Fruit fly (Drosophila melanogaster): Measurements from ENCODE around the gene br.

br gene

DNA sequence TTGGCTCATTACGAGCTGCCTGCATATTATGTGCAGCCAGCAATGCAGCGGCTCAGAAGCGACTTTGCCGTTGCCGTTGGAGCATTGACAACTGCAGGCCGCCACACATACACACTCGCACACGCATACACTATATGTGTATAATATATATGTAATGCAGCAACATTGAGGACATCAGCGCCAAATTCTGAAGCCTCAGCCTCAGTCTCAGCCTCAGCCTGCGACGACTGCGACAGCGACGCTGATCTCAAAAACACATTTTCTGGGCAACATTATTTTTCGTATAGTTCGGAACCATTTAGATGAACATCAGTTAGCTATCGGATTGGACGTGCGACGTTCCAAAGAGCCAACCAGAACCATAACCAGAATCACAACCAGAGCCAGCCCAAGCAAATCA is at the start of gene br:
Gene br (plus strand): TSS at position 301 of the 400 bp plus-strand sequence.
- TF ChIP-seq noc (tag; optimal IDR thresholded peaks at IDR 0.05) = no peak

DNA sequence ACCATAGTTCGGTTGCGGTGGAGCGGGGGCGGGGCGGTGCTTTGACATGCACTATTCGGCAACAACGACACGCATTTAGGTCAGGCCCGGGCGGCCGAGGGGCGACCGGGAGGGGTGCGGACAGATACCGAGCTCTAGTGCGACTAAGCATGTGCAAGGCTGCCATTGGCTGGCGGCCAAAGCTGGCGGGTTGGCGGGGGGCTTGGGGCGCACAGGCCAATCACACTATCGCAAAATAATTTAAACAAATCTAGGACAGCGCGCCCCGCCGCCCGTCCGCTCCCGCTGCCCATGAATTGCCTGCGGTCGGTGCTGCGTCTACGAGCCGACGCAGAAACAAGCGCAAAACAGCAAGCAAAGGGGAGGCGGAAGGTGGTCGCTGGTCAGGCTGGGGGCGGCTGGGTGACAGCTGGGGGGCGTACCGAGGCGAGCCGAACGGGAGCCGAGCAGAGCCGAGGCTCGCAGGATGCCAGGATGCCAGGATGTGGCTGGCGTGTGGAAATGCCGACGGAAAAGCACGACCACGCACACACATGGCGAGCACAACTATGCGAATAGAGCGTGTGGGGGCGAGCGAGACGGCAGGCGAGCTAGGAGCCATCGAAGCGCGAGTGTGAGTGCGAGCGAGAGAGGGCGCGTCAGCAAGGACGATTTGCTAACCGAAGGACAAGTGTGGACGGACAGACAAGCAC is 39.6 kb upstream of the br start:
- TF ChIP-seq noc (tag; optimal IDR thresholded peaks at IDR 0.05) = no peak

DNA sequence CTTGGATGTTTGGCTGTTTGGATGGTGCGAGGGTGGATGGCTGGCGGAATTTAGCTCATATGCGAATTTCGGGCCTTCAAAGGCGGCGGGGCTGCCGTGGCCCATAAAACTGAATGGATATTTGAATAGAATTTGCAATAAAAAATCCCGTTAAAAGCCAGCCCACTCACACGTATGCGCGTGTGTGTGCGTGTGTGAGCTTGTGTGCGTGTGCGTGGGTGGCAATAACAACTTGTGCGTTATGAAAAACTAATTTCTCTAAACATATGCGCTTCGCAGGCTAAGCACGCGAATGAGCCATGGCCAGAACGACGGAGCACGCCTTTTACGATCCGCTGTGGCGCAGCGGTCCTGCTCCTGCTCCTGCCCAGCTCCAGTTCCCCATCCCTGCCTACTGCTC is 36.3 kb upstream of the br start:
- no peak for TF ChIP-seq noc (tag; optimal IDR thresholded peaks at IDR 0.05)

DNA sequence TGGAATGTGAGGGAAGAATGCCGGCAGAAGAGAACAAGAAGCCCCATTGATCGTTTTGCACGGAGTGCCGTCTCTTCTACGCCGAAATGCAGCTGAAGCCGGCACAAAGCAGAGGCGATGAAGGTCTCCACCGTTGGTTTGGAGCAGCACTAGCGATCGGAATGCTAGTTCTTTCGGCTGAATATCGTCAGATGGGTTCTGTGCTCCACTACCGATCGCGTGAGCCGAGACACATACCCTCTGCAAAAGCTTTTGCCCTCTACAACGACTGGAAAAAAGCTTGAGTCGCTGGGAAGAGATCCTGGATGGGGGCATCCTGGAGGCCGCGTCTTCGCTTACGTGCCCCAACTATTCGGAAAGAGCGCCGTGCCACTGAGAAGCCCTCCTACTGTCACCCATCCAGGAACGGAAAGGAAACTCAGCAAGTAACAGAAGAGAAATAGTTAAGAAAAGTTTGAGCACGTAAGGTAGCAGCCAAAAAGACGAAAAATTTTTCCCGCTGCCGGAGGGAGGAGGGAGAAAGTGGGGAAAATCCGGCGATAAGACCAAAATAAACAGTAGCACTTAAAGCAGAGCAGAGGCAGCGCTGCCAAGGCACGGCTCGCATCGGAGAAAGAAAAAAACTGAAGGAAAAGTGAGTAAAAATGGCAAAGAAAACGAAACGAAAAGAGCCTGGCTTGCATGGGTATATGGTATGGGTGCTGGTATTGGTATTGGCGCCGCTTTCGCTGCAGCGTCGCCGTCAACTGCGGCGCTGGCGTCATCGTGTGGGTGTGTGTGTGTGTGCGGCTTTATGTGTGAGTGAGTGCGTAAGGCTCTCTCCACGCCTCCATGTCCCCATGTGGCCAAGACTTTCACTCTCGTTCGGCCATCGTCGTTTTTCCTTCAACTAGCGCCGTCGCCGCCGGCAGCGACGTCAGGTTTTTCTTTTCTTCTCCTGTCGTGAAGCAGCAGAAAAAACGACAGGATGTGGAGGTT is 14.6 kb upstream of the br start:
- TF ChIP-seq noc (tag; optimal IDR thresholded peaks at IDR 0.05) = no peak

DNA sequence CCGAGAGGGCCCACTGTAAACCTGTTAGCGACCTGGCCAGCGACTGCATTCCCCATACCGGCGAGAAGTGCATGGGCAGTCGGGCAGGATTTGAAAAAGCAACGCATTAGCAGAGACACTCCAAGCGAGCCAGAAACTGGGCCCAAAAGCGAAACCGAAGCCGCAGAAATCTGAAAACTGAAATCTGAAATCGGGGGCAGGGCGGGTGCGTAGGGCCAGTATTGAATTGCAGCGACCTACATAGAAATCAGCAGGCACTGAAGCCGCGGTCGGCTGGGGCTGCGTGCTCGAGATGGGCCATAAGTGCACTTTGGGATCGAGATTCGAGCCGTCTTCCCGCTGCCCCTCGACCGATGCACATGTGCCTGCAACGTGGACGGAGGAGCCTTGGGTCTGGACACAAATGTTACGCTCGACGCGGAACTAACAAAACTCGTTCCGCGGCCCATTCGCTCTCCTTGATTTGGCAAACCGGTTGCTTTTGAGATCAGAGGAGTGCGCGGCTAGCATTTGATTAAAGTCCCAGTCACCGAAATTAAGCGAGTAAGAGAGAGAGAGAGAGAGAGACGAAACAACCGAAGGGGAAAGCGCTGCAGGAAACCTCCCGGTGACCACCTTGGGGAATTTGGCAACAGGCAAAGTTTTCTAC is 12.7 kb upstream of the br start:
- TF ChIP-seq noc (tag; optimal IDR thresholded peaks at IDR 0.05) = no peak

DNA sequence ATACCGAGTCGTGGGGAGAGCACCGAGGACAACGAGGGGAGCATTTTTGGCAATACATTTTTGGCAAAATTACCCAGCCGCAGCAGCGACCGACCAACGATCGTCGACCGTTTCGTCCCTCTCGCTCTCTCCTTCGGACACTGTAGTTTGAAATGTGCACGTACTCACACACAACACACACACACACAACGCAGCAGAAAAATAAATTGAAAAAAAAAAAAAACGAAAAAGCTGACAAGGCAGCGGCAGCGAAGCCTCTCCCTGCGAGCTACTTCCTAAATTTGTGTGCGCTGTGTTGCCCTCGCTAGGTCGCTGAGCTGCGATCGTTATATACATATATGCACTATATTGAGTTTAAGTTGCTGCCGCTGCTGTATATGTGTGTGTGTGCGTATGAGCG is 9.0 kb upstream of the br start:
- TF ChIP-seq noc (tag; optimal IDR thresholded peaks at IDR 0.05) = no peak

DNA sequence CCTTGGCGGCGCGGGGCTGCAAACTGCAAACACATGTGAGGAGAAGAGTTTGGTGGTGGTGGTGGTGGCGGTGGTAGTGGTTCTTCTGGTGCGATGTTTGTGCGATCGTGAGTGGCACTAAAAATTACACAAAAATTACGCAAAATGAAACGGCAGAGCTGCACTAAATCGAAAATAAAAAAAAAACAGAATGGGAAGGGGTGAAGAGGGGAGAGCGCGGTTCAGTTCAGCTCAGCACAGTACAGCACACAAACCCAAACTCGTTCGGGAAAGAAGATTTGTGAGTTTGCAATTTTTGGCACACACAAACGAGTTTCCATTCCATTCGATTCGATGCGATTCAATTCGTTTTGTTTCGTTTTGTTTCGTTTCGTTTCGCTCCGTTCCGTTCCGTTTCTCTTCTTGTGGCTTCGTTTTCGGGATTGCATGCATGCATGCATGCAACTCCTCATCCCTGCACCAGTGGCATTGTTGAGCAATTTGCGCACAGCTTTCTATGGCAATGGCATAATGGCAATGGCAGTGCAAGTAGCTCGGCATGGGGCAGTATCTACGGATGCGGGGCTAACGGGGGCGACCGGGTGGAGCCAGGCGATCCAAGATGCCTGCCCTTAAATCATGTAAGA is 8.3 kb upstream of the br start:
- TF ChIP-seq noc (tag; optimal IDR thresholded peaks at IDR 0.05) = no peak

DNA sequence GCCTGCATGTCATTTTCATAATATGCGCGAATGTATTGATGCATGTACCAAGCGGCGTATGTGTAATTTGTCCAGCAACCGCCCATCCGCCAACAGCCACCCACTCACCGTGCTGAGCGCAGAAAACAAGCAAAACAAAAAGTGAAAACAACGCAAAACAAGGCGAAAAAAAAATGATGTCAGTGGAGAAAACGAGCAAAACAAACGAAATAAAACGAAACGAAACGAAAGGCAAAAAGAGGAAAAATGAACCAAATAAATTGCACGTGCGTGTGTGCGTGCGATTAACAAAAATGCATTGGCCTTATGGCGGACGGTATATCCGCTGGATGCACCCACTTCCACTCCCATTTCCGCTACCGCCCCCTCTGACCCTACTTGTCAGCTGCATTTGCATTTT is 4.6 kb upstream of the br start:
- TF ChIP-seq noc (tag; optimal IDR thresholded peaks at IDR 0.05) = no peak

DNA sequence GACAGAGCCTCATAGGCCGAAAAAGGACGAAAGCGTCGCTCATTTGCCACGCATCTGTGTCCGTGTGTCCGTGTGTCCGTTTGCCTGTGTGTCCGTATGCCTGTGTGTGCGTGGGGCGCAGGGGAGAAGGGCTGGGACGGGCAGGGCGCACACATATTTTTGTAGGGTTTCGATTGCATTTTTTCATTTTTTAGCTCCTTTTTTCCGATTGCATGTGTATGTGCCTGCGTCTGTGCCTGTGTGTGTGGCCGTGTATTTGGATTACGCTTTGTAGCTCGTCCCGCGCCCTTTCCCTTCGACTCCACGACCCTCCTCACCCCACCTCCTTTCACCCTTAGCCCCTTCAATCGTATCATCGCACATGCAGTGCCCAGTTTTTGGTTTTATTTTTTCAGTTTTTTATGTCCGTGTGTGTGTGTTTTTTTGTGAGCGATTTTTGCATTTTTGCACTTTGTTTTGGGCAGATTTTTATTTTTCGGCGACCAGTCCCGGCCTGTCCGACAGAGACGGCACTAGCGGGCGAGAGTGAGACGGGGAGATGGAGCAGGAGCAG is 755 bp upstream of the br start:
- no peak for TF ChIP-seq noc (tag; optimal IDR thresholded peaks at IDR 0.05)

DNA sequence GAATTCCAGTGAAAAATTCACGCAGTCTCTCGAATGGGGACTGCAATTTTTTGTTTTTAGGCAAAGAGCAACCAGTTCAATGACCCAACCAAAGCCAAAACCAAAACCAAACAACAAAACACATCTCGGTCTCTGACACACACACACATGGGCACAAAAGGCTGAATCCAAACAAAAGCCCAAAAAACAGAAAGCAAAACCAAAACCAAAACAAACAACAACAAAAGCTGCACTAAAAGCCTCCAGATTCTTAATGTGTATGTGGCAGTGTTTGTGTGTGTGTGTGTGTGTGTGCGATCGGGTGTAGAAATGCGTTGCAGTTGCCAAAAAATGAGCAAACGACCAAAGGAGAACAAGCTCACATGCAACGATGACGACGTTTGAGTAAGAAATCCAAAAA is 2.2 kb downstream of the br start:
- TF ChIP-seq noc (tag; optimal IDR thresholded peaks at IDR 0.05) = no peak

DNA sequence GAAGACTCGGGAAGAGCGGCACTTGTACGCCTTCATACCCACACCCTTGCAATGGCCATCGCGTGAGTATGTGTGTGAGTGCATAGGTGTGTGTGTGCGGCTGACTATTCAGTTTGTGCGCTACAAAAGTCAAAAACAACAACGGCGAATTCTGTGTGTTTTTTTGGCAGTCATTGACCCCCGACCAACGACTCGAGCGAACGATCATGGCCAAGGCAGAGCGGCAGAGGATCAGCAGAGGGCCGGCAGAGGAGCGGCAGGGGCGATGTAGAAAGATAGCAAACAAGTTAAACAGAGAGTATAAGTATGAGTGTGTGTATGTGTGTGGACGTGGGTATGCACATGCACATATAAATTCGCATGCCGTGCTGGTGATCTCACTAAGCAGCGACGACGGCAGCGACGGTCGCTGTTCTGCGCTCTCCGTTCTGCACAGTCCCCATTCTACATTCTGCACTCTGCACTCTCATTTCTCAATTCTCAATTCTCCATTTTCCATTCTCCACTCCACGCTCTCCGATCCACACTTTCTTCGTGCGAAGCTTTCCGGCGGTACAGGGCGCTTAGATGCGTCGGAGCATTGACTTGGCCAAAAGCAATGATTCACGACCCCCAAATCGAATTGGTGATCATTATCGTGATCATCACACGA is 3.4 kb downstream of the br start:
- no peak for TF ChIP-seq noc (tag; optimal IDR thresholded peaks at IDR 0.05)

DNA sequence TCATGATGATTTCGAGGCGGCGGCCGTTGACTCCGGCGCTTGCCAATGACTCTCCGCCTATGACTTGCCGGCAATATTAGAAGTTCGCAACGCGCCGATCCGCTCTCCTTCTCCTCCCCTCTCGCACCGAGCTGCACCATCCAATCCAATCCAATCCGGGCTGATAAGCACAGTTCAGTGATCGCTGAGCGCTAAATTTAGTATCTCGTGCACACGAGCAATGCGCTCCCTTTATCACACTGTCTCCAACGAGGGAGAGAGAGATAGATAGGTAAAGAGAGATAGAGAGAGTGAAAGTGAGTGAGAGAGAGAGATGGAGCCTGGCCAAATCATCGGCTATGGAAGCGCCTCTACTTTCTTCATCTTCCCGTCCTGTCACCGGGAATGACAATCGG is 3.9 kb downstream of the br start:
- no peak for TF ChIP-seq noc (tag; optimal IDR thresholded peaks at IDR 0.05)

DNA sequence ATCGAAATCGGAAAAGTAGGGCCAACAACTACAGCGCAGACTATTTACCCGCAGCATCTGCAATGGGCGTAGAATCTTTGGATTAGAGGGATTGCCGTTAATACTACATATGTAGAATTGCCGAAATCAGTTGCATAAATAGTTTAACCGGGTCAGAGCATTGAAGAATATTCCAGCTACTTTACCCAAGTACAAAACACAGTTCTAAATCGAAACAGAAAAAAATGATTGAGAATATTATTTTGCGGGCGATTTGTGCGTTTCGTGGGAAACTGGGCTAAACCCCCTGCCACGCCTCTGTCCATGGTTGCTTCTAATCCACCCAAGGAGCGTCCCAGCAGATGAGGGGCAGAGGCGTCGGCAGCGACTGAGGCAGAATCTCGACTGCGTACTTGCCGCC is 5.4 kb downstream of the br start:
- no peak for TF ChIP-seq noc (tag; optimal IDR thresholded peaks at IDR 0.05)

DNA sequence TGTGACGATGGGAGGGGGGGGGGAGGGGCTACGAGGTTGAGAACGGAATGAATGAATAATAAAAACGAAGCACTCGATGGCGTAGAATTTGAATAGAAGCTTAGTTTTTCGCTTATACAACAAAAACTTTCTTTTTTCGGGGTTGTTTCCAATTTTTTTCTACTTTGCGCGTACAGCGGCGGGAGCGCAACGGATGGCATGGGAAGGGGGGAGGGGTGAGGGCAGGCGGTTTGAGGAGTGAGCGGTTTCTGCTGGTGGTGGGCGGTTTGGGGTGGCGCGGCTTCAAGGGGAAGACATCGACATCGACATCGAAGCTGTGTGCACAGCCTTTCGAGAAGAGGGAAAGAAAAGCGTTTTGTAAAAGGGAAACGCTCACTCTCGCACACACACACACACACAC is 6.2 kb downstream of the br start:
- TF ChIP-seq noc (tag; optimal IDR thresholded peaks at IDR 0.05) = no peak

DNA sequence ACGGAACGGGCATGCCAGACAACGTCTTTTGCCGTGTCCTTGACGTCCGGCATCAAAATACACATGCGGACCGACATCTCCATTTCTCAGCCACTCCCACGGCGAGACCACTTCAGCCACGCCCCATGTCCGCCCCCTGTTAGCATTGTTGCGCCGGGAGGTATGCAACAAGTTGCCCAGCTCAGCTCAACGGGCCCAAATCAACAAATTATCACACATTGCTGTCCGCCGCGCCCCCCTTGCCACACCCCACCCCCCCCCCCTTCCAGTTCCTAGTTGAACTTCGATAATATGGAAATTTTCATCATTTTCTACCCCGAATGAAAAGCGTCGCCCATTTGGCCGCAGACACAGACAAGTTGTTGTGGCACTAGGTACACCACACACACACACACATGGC is 12.9 kb downstream of the br start:
- no peak for TF ChIP-seq noc (tag; optimal IDR thresholded peaks at IDR 0.05)

All from whole organism, larva.